Worm (Caenorhabditis elegans) whole organism, L2 larva: ENCODE measurements around the gene rpb-9.

Experiments
- C34F6.9 ChIP-seq: fragments of 150-350 bp; optimal IDR thresholded peaks from 2 replicates; lab custom pipeline; 2014; ENCODE audit warnings: missing biosample characterization, missing genetic modification characterization
- Y55F3AM.14 ChIP-seq: fragments of 200-800 bp; sonication (Bioruptor generic); optimal IDR thresholded peaks from 2 replicates; lab custom pipeline; 2018; ENCODE audit warnings: mild to moderate bottlenecking, missing genetic modification characterization, missing compliant biosample characterization
- alr-1 ChIP-seq: fragments of 150-350 bp; optimal IDR thresholded peaks from 2 replicates; lab custom pipeline; 2014; ENCODE audit warnings: missing biosample characterization, missing genetic modification characterization
- aly-2 ChIP-seq: fragments of 150-350 bp; optimal IDR thresholded peaks from 2 replicates; lab custom pipeline; 2014; ENCODE audit warnings: missing biosample characterization, missing genetic modification characterization
- ama-1 ChIP-seq: fragments of 150-350 bp; optimal IDR thresholded peaks from 2 replicates; lab custom pipeline; 2018; ENCODE audit warnings: inconsistent platforms
- blmp-1 ChIP-seq: sonication (generic microtip); optimal IDR thresholded peaks from 2 replicates; lab custom pipeline; 2017; ENCODE audit warnings: missing genetic modification characterization, mild to moderate bottlenecking, missing compliant biosample characterization, antibody characterized with exemption, moderate library complexity; ENCODE audit not compliant: insufficient read depth
- crh-2 ChIP-seq: sonication (generic microtip); optimal IDR thresholded peaks from 2 replicates; lab custom pipeline; 2017; ENCODE audit warnings: missing biosample characterization, missing genetic modification characterization
- dmd-4 ChIP-seq: sonication (generic microtip); optimal IDR thresholded peaks from 2 replicates; lab custom pipeline; 2017; ENCODE audit warnings: missing biosample characterization, missing genetic modification characterization
- elt-1 ChIP-seq: fragments of 150-350 bp; optimal IDR thresholded peaks from 2 replicates; lab custom pipeline; 2014; ENCODE audit warnings: missing biosample characterization, missing genetic modification characterization
- elt-3 ChIP-seq: sonication (generic microtip); optimal IDR thresholded peaks from 2 replicates; lab custom pipeline; 2017; ENCODE audit warnings: missing biosample characterization, missing genetic modification characterization
- gmeb-1 ChIP-seq: fragments of 150-350 bp; optimal IDR thresholded peaks from 2 replicates; lab custom pipeline; 2014; ENCODE audit warnings: missing biosample characterization, missing genetic modification characterization
- lin-13 ChIP-seq: fragments of 150-350 bp; optimal IDR thresholded peaks from 2 replicates; lab custom pipeline; 2014; ENCODE audit warnings: missing biosample characterization, missing genetic modification reagents, missing genetic modification characterization
- lin-39 ChIP-seq: fragments of 150-350 bp; optimal IDR thresholded peaks from 2 replicates; lab custom pipeline; 2014; ENCODE audit warnings: missing biosample characterization, missing genetic modification reagents, missing genetic modification characterization
- lsy-2 ChIP-seq, 2 experiments: fragments of 150-350 bp in 1 of 2; sonication (generic microtip) in 1 of 2; optimal IDR thresholded peaks; 2 replicates each; lab custom pipeline; 2014 to 2017; ENCODE audit warnings: missing biosample characterization in 2 of 2, missing genetic modification characterization in 2 of 2
- mbf-1 ChIP-seq: sonication (generic microtip); optimal IDR thresholded peaks from 2 replicates; lab custom pipeline; 2017; ENCODE audit warnings: missing biosample characterization, missing genetic modification characterization
- nhr-11 ChIP-seq: fragments of 150-350 bp; optimal IDR thresholded peaks from 2 replicates; lab custom pipeline; 2014; ENCODE audit warnings: missing biosample characterization, missing genetic modification characterization
- nhr-129 ChIP-seq: fragments of 150-350 bp; optimal IDR thresholded peaks from 2 replicates; lab custom pipeline; 2014; ENCODE audit warnings: missing biosample characterization, missing genetic modification characterization
- nhr-23 ChIP-seq: fragments of 150-350 bp; optimal IDR thresholded peaks from 2 replicates; lab custom pipeline; 2014; ENCODE audit warnings: missing biosample characterization, missing genetic modification reagents, missing genetic modification characterization
- nhr-237 ChIP-seq: fragments of 150-350 bp; optimal IDR thresholded peaks from 2 replicates; lab custom pipeline; 2014; ENCODE audit warnings: missing biosample characterization, missing genetic modification characterization
- nhr-25 ChIP-seq: fragments of 150-350 bp; sonication (generic microtip); optimal IDR thresholded peaks from 3 replicates; lab custom pipeline; 2014; ENCODE audit warnings: missing biosample characterization, missing genetic modification characterization
- nhr-6 ChIP-seq: fragments of 150-350 bp; optimal IDR thresholded peaks from 2 replicates; lab custom pipeline; 2014; ENCODE audit warnings: missing biosample characterization, missing genetic modification characterization
- nhr-77 ChIP-seq: fragments of 150-350 bp; optimal IDR thresholded peaks from 2 replicates; lab custom pipeline; 2014; ENCODE audit warnings: missing biosample characterization, missing genetic modification characterization
- peb-1 ChIP-seq: fragments of 150-350 bp; optimal IDR thresholded peaks from 2 replicates; lab custom pipeline; 2014; ENCODE audit warnings: missing biosample characterization, missing genetic modification characterization
- skn-1 ChIP-seq: sonication (generic microtip); optimal IDR thresholded peaks from 2 replicates; lab custom pipeline; 2017; ENCODE audit warnings: missing biosample characterization, missing genetic modification characterization
- sma-3 ChIP-seq: sonication (generic microtip); optimal IDR thresholded peaks from 2 replicates; lab custom pipeline; 2016; ENCODE audit warnings: missing genetic modification reagents, missing genetic modification characterization, missing compliant biosample characterization
- sma-9 ChIP-seq, 2 experiments: fragments of 150-350 bp in 1 of 2; sonication (generic microtip) in 1 of 2; optimal IDR thresholded peaks; 2 replicates each; lab custom pipeline; 2014 to 2016; ENCODE audit warnings: missing genetic modification characterization in 2 of 2, mild to moderate bottlenecking in 1 of 2, missing biosample characterization in 1 of 2, missing compliant biosample characterization in 1 of 2, missing genetic modification reagents in 1 of 2, moderate library complexity in 1 of 2
- snpc-4 ChIP-seq: fragments of 150-350 bp; optimal IDR thresholded peaks from 2 replicates; lab custom pipeline; 2014; ENCODE audit warnings: missing biosample characterization, missing genetic modification characterization
- unc-39 ChIP-seq: fragments of 150-350 bp; optimal IDR thresholded peaks from 2 replicates; lab custom pipeline; 2014; ENCODE audit warnings: missing biosample characterization, missing genetic modification characterization
- unc-55 ChIP-seq: fragments of 150-350 bp; sonication (generic microtip); optimal IDR thresholded peaks from 3 replicates; lab custom pipeline; 2014; ENCODE audit warnings: missing biosample characterization, missing genetic modification reagents, missing genetic modification characterization
- unc-62 ChIP-seq: fragments of 150-350 bp; optimal IDR thresholded peaks from 2 replicates; lab custom pipeline; 2014; ENCODE audit warnings: missing biosample characterization, missing genetic modification reagents, missing genetic modification characterization
- zag-1 ChIP-seq: fragments of 150-350 bp; optimal IDR thresholded peaks from 2 replicates; lab custom pipeline; 2014; ENCODE audit warnings: missing biosample characterization, missing genetic modification characterization
- ztf-4 ChIP-seq: fragments of 150-350 bp; optimal IDR thresholded peaks from 2 replicates; lab custom pipeline; 2014; ENCODE audit warnings: missing biosample characterization, missing genetic modification characterization

The rpb-9 gene

DNA sequence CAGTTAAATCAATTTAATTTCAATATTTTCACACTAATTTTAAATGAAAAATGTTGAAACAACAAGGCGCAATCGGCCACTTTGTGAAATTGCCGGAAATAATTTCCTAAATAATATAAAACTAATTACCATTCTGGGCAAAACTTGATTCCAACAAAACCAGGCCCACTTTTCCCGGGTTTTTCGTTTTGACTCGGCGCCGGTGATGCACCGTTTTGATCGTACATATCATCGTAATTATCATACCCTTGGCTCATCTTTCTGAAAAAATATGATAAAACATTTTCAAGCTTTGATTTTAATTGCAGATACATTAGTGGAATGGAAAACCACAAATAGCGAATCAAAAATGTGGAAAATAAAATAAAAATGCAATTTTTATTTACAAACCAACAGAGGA, at the start of gene rpb-9:
TSS of gene rpb-9 (minus strand) at position 314 of the 400 bp plus-strand sequence.
- TF ChIP-seq crh-2 (no peak), snpc-4 (tag; lab: Kevin White, UChicago) (no peak), nhr-11 (tag; lab: Kevin White, UChicago) (no peak)

- no peak for TF ChIP-seq aly-2 (tag; lab: Kevin White, UChicago)
- TF ChIP-seq nhr-129 (tag; lab: Kevin White, UChicago), result no peak
- no peak for TF ChIP-seq Y55F3AM.14
- no peak for TF ChIP-seq elt-3 (tag; lab: Kevin White, UChicago)
- no peak for TF ChIP-seq unc-55 (GFP tag; lab: Kevin White, UChicago)
- TF ChIP-seq lin-13 (GFP tag; lab: Kevin White, UChicago), result no peak
- no peak for TF ChIP-seq nhr-237
- no peak for TF ChIP-seq skn-1
- TF ChIP-seq crh-2, result no peak
- TF ChIP-seq C34F6.9 (tag; lab: Kevin White, UChicago), result no peak
- TF ChIP-seq nhr-25 (tag; lab: Kevin White, UChicago), result no peak
- no peak for TF ChIP-seq elt-1
- TF ChIP-seq unc-39 (tag; lab: Kevin White, UChicago), result no peak
- TF ChIP-seq snpc-4 (tag; lab: Kevin White, UChicago), result no peak
- TF ChIP-seq peb-1 (tag; lab: Kevin White, UChicago), result no peak
- no peak for TF ChIP-seq nhr-77 (tag; lab: Kevin White, UChicago)
- TF ChIP-seq nhr-23 (tag; lab: Kevin White, UChicago), result no peak
- no peak for TF ChIP-seq blmp-1 (tag; lab: Kevin White, UChicago)
- TF ChIP-seq unc-62 (GFP tag; lab: Kevin White, UChicago), result no peak
Measured at ce11 chrV:8058359-8058758, 46.2 kb upstream of the rpb-9 start, which contains the start of gene str-138. Gene str-138 (plus strand): TSS chrV:8058659.

- TF ChIP-seq unc-62 (GFP tag; lab: Kevin White, UChicago) (no peak), unc-39 (tag; lab: Kevin White, UChicago) (no peak), blmp-1 (tag; lab: Kevin White, UChicago) (peak; percentile 14)
Measured at ce11 chrV:8055170-8055569, 43.0 kb upstream of the rpb-9 start.

- TF ChIP-seq elt-3 (tag; lab: Kevin White, UChicago) (no peak), ama-1 (lab: Kevin White, UChicago) (no peak), nhr-77 (tag; lab: Kevin White, UChicago) (no peak), crh-2 (no peak), nhr-11 (tag; lab: Kevin White, UChicago) (no peak), gmeb-1 (tag; lab: Kevin White, UChicago) (no peak), mbf-1 (tag; lab: Kevin White, UChicago) (no peak), lin-39 (tag; lab: Kevin White, UChicago) (no peak)
- TF ChIP-seq, all 48 proteins: peak for 0
Measured at ce11 chrV:8054130-8054529, 42.0 kb upstream of the rpb-9 start, which contains the start of gene ZC513.2. Gene ZC513.2 (plus strand): TSS chrV:8054430.

DNA sequence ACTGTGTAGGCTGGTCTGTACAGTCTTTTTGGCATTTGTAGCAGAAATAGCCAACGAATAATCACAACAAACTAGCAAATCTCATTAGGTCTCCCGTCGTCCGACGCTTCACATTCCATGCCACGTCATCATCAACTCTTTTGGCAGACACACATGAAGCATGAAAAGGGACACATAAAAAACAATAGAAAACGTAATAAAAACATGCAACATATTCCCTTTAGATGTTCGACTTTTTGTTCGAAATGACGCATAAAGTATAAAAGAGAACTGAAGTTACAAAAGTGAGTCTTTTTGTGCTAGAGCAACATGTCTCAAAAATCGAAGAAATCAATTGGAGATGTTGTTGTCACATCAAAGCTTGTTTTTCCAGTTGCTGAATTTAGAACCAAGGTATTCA, 39.7 kb upstream of the rpb-9 start, which contains the start of gene sth-1:
TSS of gene sth-1 (plus strand) at position 301 of the 400 bp plus-strand sequence.
- TF ChIP-seq nhr-25 (tag; lab: Kevin White, UChicago), result no peak
- no peak for TF ChIP-seq alr-1 (tag; lab: Kevin White, UChicago)
- no peak for TF ChIP-seq gmeb-1 (tag; lab: Kevin White, UChicago)
- TF ChIP-seq sma-3 (GFP tag; lab: Kevin White, UChicago), result no peak
- TF ChIP-seq, all 48 proteins: peak for 0

- TF ChIP-seq nhr-6 (no peak), nhr-11 (tag; lab: Kevin White, UChicago) (no peak), lsy-2 (tag; optimal IDR thresholded peaks at IDR 0.05; lab: Kevin White, UChicago) (no peak), ztf-4 (tag; lab: Kevin White, UChicago) (no peak), sma-9 (GFP tag; optimal IDR thresholded peaks at IDR 0.05; lab: Kevin White, UChicago) (no peak), sma-9 (tag; optimal IDR thresholded peaks at IDR 0.05; lab: Kevin White, UChicago) (no peak), nhr-129 (tag; lab: Kevin White, UChicago) (no peak), dmd-4 (no peak), nhr-23 (tag; lab: Kevin White, UChicago) (no peak), zag-1 (tag; lab: Kevin White, UChicago) (no peak), snpc-4 (tag; lab: Kevin White, UChicago) (no peak), unc-62 (GFP tag; lab: Kevin White, UChicago) (no peak)
Measured at ce11 chrV:8050811-8051210, 38.7 kb upstream of the rpb-9 start, which contains the start of gene col-43. Gene col-43 (minus strand): TSS chrV:8050911.
